Worm (Caenorhabditis elegans) whole organism, L2 larva: ENCODE results near the gene srb-16.

ENCODE experiments used
- F13H6.1 ChIP-seq: sonication (generic microtip); optimal IDR thresholded peaks from 2 replicates; lab custom pipeline; 2016; ENCODE audit warnings: missing genetic modification characterization, missing compliant biosample characterization
- R02D3.7 ChIP-seq: fragments of 150-350 bp; optimal IDR thresholded peaks from 2 replicates; lab custom pipeline; 2014; ENCODE audit warnings: missing biosample characterization, missing genetic modification characterization
- Y55F3AM.14 ChIP-seq: fragments of 200-800 bp; sonication (Bioruptor generic); optimal IDR thresholded peaks from 2 replicates; lab custom pipeline; 2018; ENCODE audit warnings: mild to moderate bottlenecking, missing genetic modification characterization, missing compliant biosample characterization
- ZK546.5 ChIP-seq: sonication (generic microtip); optimal IDR thresholded peaks from 2 replicates; lab custom pipeline; 2017; ENCODE audit warnings: missing biosample characterization, missing genetic modification characterization
- aly-2 ChIP-seq: fragments of 150-350 bp; optimal IDR thresholded peaks from 2 replicates; lab custom pipeline; 2014; ENCODE audit warnings: missing biosample characterization, missing genetic modification characterization
- ama-1 ChIP-seq: fragments of 150-350 bp; optimal IDR thresholded peaks from 2 replicates; lab custom pipeline; 2018; ENCODE audit warnings: inconsistent platforms
- blmp-1 ChIP-seq: sonication (generic microtip); optimal IDR thresholded peaks from 2 replicates; lab custom pipeline; 2017; ENCODE audit warnings: missing genetic modification characterization, mild to moderate bottlenecking, missing compliant biosample characterization, antibody characterized with exemption, moderate library complexity; ENCODE audit not compliant: insufficient read depth
- ceh-16 ChIP-seq: fragments of 150-350 bp; optimal IDR thresholded peaks from 2 replicates; lab custom pipeline; 2014; ENCODE audit warnings: missing biosample characterization, missing genetic modification characterization
- ceh-82 ChIP-seq: fragments of 150-350 bp; optimal IDR thresholded peaks from 2 replicates; lab custom pipeline; 2014; ENCODE audit warnings: missing biosample characterization, missing genetic modification characterization
- crh-2 ChIP-seq: sonication (generic microtip); optimal IDR thresholded peaks from 2 replicates; lab custom pipeline; 2017; ENCODE audit warnings: missing biosample characterization, missing genetic modification characterization
- dmd-4 ChIP-seq: sonication (generic microtip); optimal IDR thresholded peaks from 2 replicates; lab custom pipeline; 2017; ENCODE audit warnings: missing biosample characterization, missing genetic modification characterization
- elt-1 ChIP-seq: fragments of 150-350 bp; optimal IDR thresholded peaks from 2 replicates; lab custom pipeline; 2014; ENCODE audit warnings: missing biosample characterization, missing genetic modification characterization
- elt-3 ChIP-seq: sonication (generic microtip); optimal IDR thresholded peaks from 2 replicates; lab custom pipeline; 2017; ENCODE audit warnings: missing biosample characterization, missing genetic modification characterization
- fos-1 ChIP-seq: fragments of 150-350 bp; optimal IDR thresholded peaks from 2 replicates; lab custom pipeline; 2014; ENCODE audit warnings: missing biosample characterization, missing genetic modification characterization
- gmeb-1 ChIP-seq: fragments of 150-350 bp; optimal IDR thresholded peaks from 2 replicates; lab custom pipeline; 2014; ENCODE audit warnings: missing biosample characterization, missing genetic modification characterization
- lin-11 ChIP-seq: fragments of 150-350 bp; sonication (generic microtip); optimal IDR thresholded peaks from 2 replicates; lab custom pipeline; 2014; ENCODE audit warnings: missing biosample characterization, missing genetic modification characterization, inconsistent platforms, mixed read lengths
- lin-13 ChIP-seq: fragments of 150-350 bp; optimal IDR thresholded peaks from 2 replicates; lab custom pipeline; 2014; ENCODE audit warnings: missing biosample characterization, missing genetic modification reagents, missing genetic modification characterization
- lin-39 ChIP-seq: fragments of 150-350 bp; optimal IDR thresholded peaks from 2 replicates; lab custom pipeline; 2014; ENCODE audit warnings: missing biosample characterization, missing genetic modification reagents, missing genetic modification characterization
- mab-5 ChIP-seq: fragments of 150-350 bp; optimal IDR thresholded peaks from 2 replicates; lab custom pipeline; 2014; ENCODE audit warnings: missing biosample characterization, missing genetic modification characterization
- nhr-10 ChIP-seq: sonication (generic microtip); optimal IDR thresholded peaks from 2 replicates; lab custom pipeline; 2017; ENCODE audit warnings: missing biosample characterization, missing genetic modification characterization
- nhr-12 ChIP-seq: fragments of 150-350 bp; optimal IDR thresholded peaks from 2 replicates; lab custom pipeline; 2014; ENCODE audit warnings: missing biosample characterization, missing genetic modification characterization
- nhr-129 ChIP-seq: fragments of 150-350 bp; optimal IDR thresholded peaks from 2 replicates; lab custom pipeline; 2014; ENCODE audit warnings: missing biosample characterization, missing genetic modification characterization
- nhr-21 ChIP-seq: fragments of 150-350 bp; optimal IDR thresholded peaks from 2 replicates; lab custom pipeline; 2014; ENCODE audit warnings: missing biosample characterization, missing genetic modification characterization
- nhr-23 ChIP-seq: fragments of 150-350 bp; optimal IDR thresholded peaks from 2 replicates; lab custom pipeline; 2014; ENCODE audit warnings: missing biosample characterization, missing genetic modification reagents, missing genetic modification characterization
- nhr-237 ChIP-seq: fragments of 150-350 bp; optimal IDR thresholded peaks from 2 replicates; lab custom pipeline; 2014; ENCODE audit warnings: missing biosample characterization, missing genetic modification characterization
- nhr-25 ChIP-seq: fragments of 150-350 bp; sonication (generic microtip); optimal IDR thresholded peaks from 3 replicates; lab custom pipeline; 2014; ENCODE audit warnings: missing biosample characterization, missing genetic modification characterization
- nhr-6 ChIP-seq: fragments of 150-350 bp; optimal IDR thresholded peaks from 2 replicates; lab custom pipeline; 2014; ENCODE audit warnings: missing biosample characterization, missing genetic modification characterization
- peb-1 ChIP-seq: fragments of 150-350 bp; optimal IDR thresholded peaks from 2 replicates; lab custom pipeline; 2014; ENCODE audit warnings: missing biosample characterization, missing genetic modification characterization
- sem-4 ChIP-seq: fragments of 150-350 bp; optimal IDR thresholded peaks from 2 replicates; lab custom pipeline; 2014; ENCODE audit warnings: missing biosample characterization, missing genetic modification reagents, missing genetic modification characterization
- skn-1 ChIP-seq: sonication (generic microtip); optimal IDR thresholded peaks from 2 replicates; lab custom pipeline; 2017; ENCODE audit warnings: missing biosample characterization, missing genetic modification characterization
- sma-3 ChIP-seq: sonication (generic microtip); optimal IDR thresholded peaks from 2 replicates; lab custom pipeline; 2016; ENCODE audit warnings: missing genetic modification reagents, missing genetic modification characterization, missing compliant biosample characterization
- sma-9 ChIP-seq, 2 experiments: fragments of 150-350 bp in 1 of 2; sonication (generic microtip) in 1 of 2; optimal IDR thresholded peaks; 2 replicates each; lab custom pipeline; 2014 to 2016; ENCODE audit warnings: missing genetic modification characterization in 2 of 2, mild to moderate bottlenecking in 1 of 2, missing biosample characterization in 1 of 2, missing compliant biosample characterization in 1 of 2, missing genetic modification reagents in 1 of 2, moderate library complexity in 1 of 2
- unc-39 ChIP-seq: fragments of 150-350 bp; optimal IDR thresholded peaks from 2 replicates; lab custom pipeline; 2014; ENCODE audit warnings: missing biosample characterization, missing genetic modification characterization
- unc-62 ChIP-seq: fragments of 150-350 bp; optimal IDR thresholded peaks from 2 replicates; lab custom pipeline; 2014; ENCODE audit warnings: missing biosample characterization, missing genetic modification reagents, missing genetic modification characterization
- ztf-1 ChIP-seq: fragments of 200-800 bp; sonication (Bioruptor generic); conservative IDR thresholded peaks from 2 replicates; pipeline ENCODE4 v1.3.6; 2022; ENCODE audit warnings: missing genetic modification characterization, missing compliant biosample characterization
- ztf-11 ChIP-seq: sonication (generic microtip); optimal IDR thresholded peaks from 2 replicates; lab custom pipeline; 2017; ENCODE audit warnings: missing biosample characterization, missing genetic modification characterization

The srb-16 gene

DNA sequence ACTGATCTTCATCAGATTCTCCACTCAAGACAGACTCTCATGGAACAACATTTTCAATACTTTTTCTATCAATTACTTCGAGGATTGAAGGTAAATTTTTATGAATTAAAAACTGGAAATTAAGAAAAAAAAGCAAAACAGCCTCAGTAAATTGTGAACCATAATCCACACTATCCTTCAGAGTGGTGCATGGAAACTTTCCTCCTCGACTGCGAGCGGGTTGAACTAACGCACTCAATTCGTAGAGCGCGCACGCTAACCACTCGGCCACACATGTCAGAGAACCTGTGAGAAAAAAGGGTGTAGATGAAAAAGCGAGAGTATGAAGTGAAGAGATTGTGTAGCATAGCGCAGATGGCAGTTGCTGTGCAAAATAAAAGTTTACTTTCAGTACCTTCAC is 45.7 kb downstream of the srb-16 start (continued):
- TF ChIP-seq skn-1 (no peak), aly-2 (no peak), ceh-82 (tag; lab: Kevin White, UChicago) (no peak), unc-62 (GFP tag; lab: Kevin White, UChicago) (no peak), nhr-25 (no peak), sem-4 (tag; lab: Kevin White, UChicago) (peak; percentile 1), crh-2 (tag; lab: Kevin White, UChicago) (peak; percentile 70), dmd-4 (tag; lab: Kevin White, UChicago) (no peak), nhr-21 (tag; lab: Kevin White, UChicago) (peak; percentile 85), nhr-10 (tag; lab: Kevin White, UChicago) (no peak), unc-39 (tag; lab: Kevin White, UChicago) (no peak), nhr-23 (tag; lab: Kevin White, UChicago) (no peak), ztf-11 (tag; lab: Kevin White, UChicago) (no peak), elt-1 (no peak), fos-1 (tag; lab: Kevin White, UChicago) (peak; percentile 79), nhr-129 (tag; lab: Kevin White, UChicago) (peak; percentile 94), ama-1 (lab: Kevin White, UChicago) (no peak), ztf-1 (GFP tag; lab: Robert Waterston, UW) (no peak), nhr-12 (tag; lab: Kevin White, UChicago) (no peak), lin-11 (tag; lab: Kevin White, UChicago) (peak; percentile 33), nhr-6 (tag; lab: Kevin White, UChicago) (no peak)

DNA sequence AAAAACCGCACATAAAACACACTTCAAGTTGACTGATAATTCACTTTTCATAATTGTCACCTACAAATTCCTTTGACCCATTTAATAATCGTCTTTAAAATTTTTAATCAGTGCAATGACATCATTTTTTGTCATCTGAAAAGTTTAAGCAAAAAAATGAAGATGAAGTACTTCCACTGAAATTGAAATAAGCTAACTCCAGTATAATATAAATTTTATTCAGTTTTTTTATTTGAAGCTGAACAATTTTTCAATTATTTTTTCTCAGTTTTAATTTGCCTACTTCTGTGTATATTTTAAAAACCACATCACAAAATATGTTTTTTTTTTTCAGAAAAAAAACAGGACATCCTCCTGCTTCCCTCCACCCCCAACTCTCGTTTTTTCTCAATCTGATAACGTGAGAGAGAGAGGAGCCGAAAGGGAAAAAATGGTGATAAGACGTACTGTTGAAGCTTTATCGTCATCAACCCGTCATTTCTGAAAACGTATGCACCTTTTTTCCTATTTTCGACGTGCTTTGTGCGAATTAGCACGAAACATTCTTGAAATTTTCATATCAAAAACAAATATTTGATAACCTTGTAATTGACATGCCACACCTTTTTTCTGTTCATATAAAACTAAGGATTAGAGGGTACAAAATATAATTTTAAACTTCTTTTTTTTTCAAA is 46.8 kb downstream of the srb-16 start, which contains the start of the genes C04G6.11 and mpk-2:
Gene C04G6.11, minus strand, starts transcription at position 51 of the 674 bp plus-strand sequence.
Gene mpk-2, plus strand, starts transcription at position 335 of the 674 bp plus-strand sequence.
- no peak for TF ChIP-seq nhr-23 (tag; lab: Kevin White, UChicago)
- TF ChIP-seq R02D3.7 (tag; lab: Kevin White, UChicago) = no peak
- TF ChIP-seq lin-39 (tag; lab: Kevin White, UChicago) = no peak
- TF ChIP-seq fos-1 (tag; lab: Kevin White, UChicago) = peak; percentile 73
- TF ChIP-seq ztf-1 (GFP tag; lab: Robert Waterston, UW) = no peak
- peak; percentile 24 for TF ChIP-seq crh-2 (tag; lab: Kevin White, UChicago)
- TF ChIP-seq nhr-10 (tag; lab: Kevin White, UChicago) = no peak
- TF ChIP-seq Y55F3AM.14 = no peak
- TF ChIP-seq F13H6.1 (tag; lab: Kevin White, UChicago) = peak; percentile 33
- no peak for TF ChIP-seq mab-5 (tag; lab: Kevin White, UChicago)
- TF ChIP-seq nhr-12 (tag; lab: Kevin White, UChicago) = no peak
- TF ChIP-seq nhr-21 (tag; lab: Kevin White, UChicago) = no peak
- peak; percentile 59 for TF ChIP-seq sma-9 (GFP tag; optimal IDR thresholded peaks at IDR 0.05; lab: Kevin White, UChicago)
- TF ChIP-seq sma-9 (tag; optimal IDR thresholded peaks at IDR 0.05; lab: Kevin White, UChicago) = no peak
- TF ChIP-seq ceh-16 (tag; lab: Kevin White, UChicago) = no peak
- no peak for TF ChIP-seq sma-3 (GFP tag; lab: Kevin White, UChicago)
- TF ChIP-seq ceh-82 (tag; lab: Kevin White, UChicago) = no peak
- no peak for TF ChIP-seq aly-2
- TF ChIP-seq nhr-237 (tag; lab: Kevin White, UChicago) = no peak
- TF ChIP-seq elt-3 (tag; lab: Kevin White, UChicago) = no peak
- no peak for TF ChIP-seq lin-11 (tag; lab: Kevin White, UChicago)
- TF ChIP-seq lin-13 (GFP tag; lab: Kevin White, UChicago) = no peak
- TF ChIP-seq gmeb-1 (tag; lab: Kevin White, UChicago) = peak; percentile 25
- no peak for TF ChIP-seq ZK546.5
- TF ChIP-seq, all 48 proteins: peak for 5

ce11 chrII:5103189-5103588 is 47.5 kb downstream of the srb-16 start:
- TF ChIP-seq fos-1 (tag; lab: Kevin White, UChicago) (peak; percentile 34), peb-1 (no peak), lin-11 (tag; lab: Kevin White, UChicago) (no peak), nhr-6 (tag; lab: Kevin White, UChicago) (no peak), nhr-12 (tag; lab: Kevin White, UChicago) (no peak), ztf-11 (tag; lab: Kevin White, UChicago) (no peak), blmp-1 (tag; lab: Kevin White, UChicago) (peak; percentile 46)
